Fruit fly (Drosophila melanogaster) whole organism, wandering third instar larva: Measurements from ENCODE around the gene CG14856.

ENCODE experiments used
- CG9705 ChIP-seq: fragments of 200-800 bp; sonication (Bioruptor generic); optimal IDR thresholded peaks from 2 replicates; lab custom pipeline; 2018; ENCODE audit warnings: missing biosample characterization, mild to moderate bottlenecking, missing genetic modification characterization
- GATAd ChIP-seq: sonication (Bioruptor generic); optimal IDR thresholded peaks from 2 replicates; lab custom pipeline; 2016; ENCODE audit warnings: missing biosample characterization, missing genetic modification characterization

DNA sequence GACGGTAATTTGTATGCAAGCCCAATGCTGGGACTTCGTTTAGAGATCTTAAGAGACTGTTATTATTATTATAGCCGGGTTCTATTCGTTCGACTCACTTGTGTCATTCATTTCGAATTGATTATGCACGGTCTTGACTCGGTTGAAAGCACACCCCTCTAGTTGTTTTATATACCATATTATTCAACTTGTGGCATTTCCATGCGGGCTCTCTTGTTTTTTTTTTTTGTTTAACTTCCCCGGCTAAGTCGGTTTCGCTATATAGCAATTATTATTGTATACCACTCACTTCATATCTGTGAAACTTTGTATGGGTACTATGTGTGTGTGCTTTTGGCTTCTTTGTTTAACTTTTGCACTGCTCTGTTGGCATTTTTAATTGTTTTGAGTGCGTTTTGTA lies 47.8 kb upstream of the CG14856 start, which contains the start of gene smp-30:
- no peak for TF ChIP-seq CG9705 (GFP tag; lab: Kevin White, UChicago)
- no peak for TF ChIP-seq GATAd (GFP tag; lab: Kevin White, UChicago)
